Worm (Caenorhabditis elegans) whole organism, mixed stage, embryonic: ENCODE measurements around the gene Y41D4B.14.
"Not testable (repeated sequence)": the region's sequence is repeated elsewhere in the genome, so short reads cannot be mapped to it uniquely, and the experiment has no call there.

Source experiments
- pha-4 ChIP-seq: fragments of 150-350 bp; optimal IDR thresholded peaks from 2 replicates; lab custom pipeline; 2018; ENCODE audit warnings: missing biosample characterization, missing genetic modification reagents, missing genetic modification characterization
- unc-62 ChIP-seq: fragments of 150-350 bp; optimal IDR thresholded peaks from 2 replicates; lab custom pipeline; 2014; ENCODE audit warnings: missing biosample characterization, missing genetic modification reagents, missing genetic modification characterization
- ztf-11 ChIP-seq: fragments of 150-350 bp; optimal IDR thresholded peaks from 2 replicates; lab custom pipeline; 2014; ENCODE audit warnings: missing biosample characterization, missing genetic modification characterization

DNA sequence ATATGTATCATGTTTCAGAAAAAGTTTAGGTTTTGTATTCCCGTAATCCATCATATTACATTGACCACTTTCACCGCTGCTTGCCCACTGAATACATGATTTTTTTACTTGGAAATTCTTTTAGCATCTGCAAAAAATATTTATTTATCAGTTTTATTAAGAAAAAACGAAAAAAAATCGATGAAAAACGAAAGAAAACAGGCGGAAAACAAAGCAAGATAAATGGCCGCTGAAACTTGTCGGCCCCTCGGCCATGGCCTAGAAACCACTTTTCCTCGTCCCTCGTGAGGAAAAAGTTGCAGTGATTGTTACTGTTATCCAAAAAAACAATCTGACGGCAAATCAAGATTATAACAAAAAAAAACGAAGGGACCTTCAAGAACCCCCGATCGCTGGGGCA, 33.1 kb downstream of the Y41D4B.14 start, which contains the start of gene dsl-3:
- not testable (repeated sequence) for TF ChIP-seq pha-4 (tag; lab: Kevin White, UChicago); ztf-11 (tag; lab: Kevin White, UChicago); unc-62 (GFP tag; lab: Kevin White, UChicago)
